Fruit fly (Drosophila melanogaster): Measurements from ENCODE around the gene DIP-iota.

The DIP-iota gene

dm6 chr2L:6647103-6647711 is 25.7 kb upstream of the DIP-iota start (continued):
- TF ChIP-seq CG14965 (GFP tag; optimal IDR thresholded peaks at IDR 0.05; ENCODE audit: borderline replicate concordance) (peak; percentile 85), Lhr (GFP tag; optimal IDR thresholded peaks at IDR 0.05) (peak; percentile 95), lab (GFP tag; optimal IDR thresholded peaks at IDR 0.05) (peak; percentile 99), grn (GFP tag; optimal IDR thresholded peaks at IDR 0.05) (peak; percentile 83), repo (GFP tag; optimal IDR thresholded peaks at IDR 0.05) (peak; percentile 98), Gug (GFP tag; IDR thresholded peaks at IDR 0.05) (peak; percentile 94), CG6654 (GFP tag; optimal IDR thresholded peaks at IDR 0.05) (peak; percentile 92), Antp (GFP tag; optimal IDR thresholded peaks at IDR 0.05) (peak; percentile 98), CG32767 (GFP tag; IDR thresholded peaks at IDR 0.05) (peak; percentile 98), CG10431 (GFP tag; optimal IDR thresholded peaks at IDR 0.05) (peak; percentile 94), CG15269 (tag; optimal IDR thresholded peaks at IDR 0.05) (peak; percentile 99), danr (GFP tag; IDR thresholded peaks at IDR 0.05) (peak; percentile 95), CG8388 (GFP tag; optimal IDR thresholded peaks at IDR 0.05) (peak; percentile 99), CG6854 (GFP tag; optimal IDR thresholded peaks at IDR 0.05) (peak; percentile 96), CG10462 (GFP tag; optimal IDR thresholded peaks at IDR 0.05) (peak; percentile 98), p53 (GFP tag; optimal IDR thresholded peaks at IDR 0.05) (peak; percentile 95), odd (GFP tag; optimal IDR thresholded peaks at IDR 0.05) (peak; percentile 99), ranshi (GFP tag; IDR thresholded peaks at IDR 0.05) (peak; percentile 98), jumu (GFP tag; optimal IDR thresholded peaks at IDR 0.05) (peak; percentile 96), CG12744 (GFP tag; optimal IDR thresholded peaks at IDR 0.05) (peak; percentile 97), her (GFP tag; optimal IDR thresholded peaks at IDR 0.05) (peak; percentile 97), Stat92E (GFP tag; optimal IDR thresholded peaks at IDR 0.05) (peak in 1 of 3 experiments; percentile 94), CG18262 (tag; optimal IDR thresholded peaks at IDR 0.05) (peak; percentile 99), sna (GFP tag; IDR thresholded peaks at IDR 0.05; ENCODE audit: partially characterized antibody) (peak; percentile 59; the same call in 1 of the 2 replicates), sens (GFP tag) (peak; percentile 100), D19A (tag; optimal IDR thresholded peaks at IDR 0.05) (peak; percentile 97), CG10267 (tag; optimal IDR thresholded peaks at IDR 0.05) (peak; percentile 96), Sin3A (optimal IDR thresholded peaks at IDR 0.05) (no peak), NFAT (GFP tag; IDR thresholded peaks at IDR 0.05) (peak; percentile 96), CG7745 (tag; optimal IDR thresholded peaks at IDR 0.05) (peak; percentile 87), trem (tag; optimal IDR thresholded peaks at IDR 0.05) (peak; percentile 96), row (GFP tag; IDR thresholded peaks at IDR 0.05) (peak; percentile 97), CG1602 (GFP tag; optimal IDR thresholded peaks at IDR 0.05) (peak; percentile 98), ato (GFP tag; IDR thresholded peaks at IDR 0.05; ENCODE audit: partially characterized antibody) (0 out of 2 replicates have a peak, but pooled peaks have one; percentile 26), Nf-YB (GFP tag; optimal IDR thresholded peaks at IDR 0.05) (peak; percentile 90), crol (GFP tag; IDR thresholded peaks at IDR 0.05) (peak; percentile 68), h (optimal IDR thresholded peaks at IDR 0.05) (no peak), CG4404 (GFP tag; IDR thresholded peaks at IDR 0.05) (peak; percentile 89), luna (GFP tag; optimal IDR thresholded peaks at IDR 0.05) (peak; percentile 93), usp (GFP tag; optimal IDR thresholded peaks at IDR 0.05) (no peak), CG5953 (GFP tag; IDR thresholded peaks at IDR 0.05) (peak; percentile 98), CG14014 (GFP tag; IDR thresholded peaks at IDR 0.05) (peak; percentile 98), CG11504 (tag; optimal IDR thresholded peaks at IDR 0.05) (peak; percentile 98), en (GFP tag; optimal IDR thresholded peaks at IDR 0.05) (peak; percentile 98), Nf-YC (tag; optimal IDR thresholded peaks at IDR 0.05) (peak; percentile 91), CG14050 (GFP tag; IDR thresholded peaks at IDR 0.05) (peak; percentile 97), MESR4 (GFP tag; optimal IDR thresholded peaks at IDR 0.05) (peak; percentile 90), kni (GFP tag; optimal IDR thresholded peaks at IDR 0.05) (peak; percentile 97), ap (GFP tag; IDR thresholded peaks at IDR 0.05) (peak; percentile 97), fd3F (GFP tag; optimal IDR thresholded peaks at IDR 0.05) (peak; percentile 96)
